Worm (Caenorhabditis elegans) whole organism, L1 larva: ENCODE results near the gene tcer-1.

Experiments
- C16A3.4 ChIP-seq: fragments of 150-350 bp; optimal IDR thresholded peaks from 2 replicates; lab custom pipeline; 2014; ENCODE audit warnings: missing biosample characterization, missing genetic modification characterization
- C34B4.2 ChIP-seq: sonication (generic microtip); optimal IDR thresholded peaks from 2 replicates; lab custom pipeline; 2017; ENCODE audit warnings: mild to moderate bottlenecking, missing genetic modification characterization, missing compliant biosample characterization
- F16B12.6 ChIP-seq: fragments of 150-350 bp; optimal IDR thresholded peaks from 2 replicates; lab custom pipeline; 2014; ENCODE audit warnings: missing biosample characterization, missing genetic modification characterization
- Y116A8C.19 ChIP-seq: sonication (generic microtip); optimal IDR thresholded peaks from 2 replicates; lab custom pipeline; 2016; ENCODE audit warnings: missing compliant biosample characterization, missing genetic modification characterization, borderline replicate concordance
- aha-1 ChIP-seq: fragments of 150-350 bp; optimal IDR thresholded peaks from 2 replicates; lab custom pipeline; 2014; ENCODE audit warnings: missing biosample characterization, missing genetic modification characterization
- blmp-1 ChIP-seq: fragments of 150-350 bp; optimal IDR thresholded peaks from 2 replicates; lab custom pipeline; 2014; ENCODE audit warnings: missing biosample characterization, missing genetic modification characterization
- ceh-88 ChIP-seq: fragments of 200-800 bp; sonication (Bioruptor generic); IDR thresholded peaks from 2 replicates; pipeline ENCODE4 v1.3.6; 2022; ENCODE audit warnings: missing genetic modification characterization, missing compliant biosample characterization
- dpl-1 ChIP-seq, 3 experiments: fragments of 150-350 bp in 2 of 3; sonication (generic microtip) in 1 of 3; optimal IDR thresholded peaks; 2 replicates each; lab custom pipeline; 2014 to 2017; ENCODE audit warnings: missing biosample characterization in 3 of 3, missing genetic modification characterization in 3 of 3, missing genetic modification reagents in 3 of 3
- dsc-1 ChIP-seq: sonication (generic microtip); optimal IDR thresholded peaks from 2 replicates; lab custom pipeline; 2016; ENCODE audit warnings: mild to moderate bottlenecking, missing genetic modification characterization, missing compliant biosample characterization
- efl-1 ChIP-seq, 4 experiments: fragments of 150-350 bp; optimal IDR thresholded peaks in 3 of 4; peaks in 1 of 4; 1 replicate in 1 of 4; 2 replicates in 3 of 4; lab custom pipeline; 2014; ENCODE audit warnings: missing biosample characterization in 2 of 4, missing genetic modification characterization in 2 of 4, missing genetic modification reagents in 2 of 4
- elt-2 ChIP-seq: sonication (generic microtip); optimal IDR thresholded peaks from 2 replicates; lab custom pipeline; 2016; ENCODE audit warnings: missing genetic modification characterization, mild to moderate bottlenecking, inconsistent platforms, missing compliant biosample characterization, missing genetic modification reagents
- elt-3 ChIP-seq, 6 experiments: fragments of 150-350 bp in 1 of 6; sonication (generic microtip); optimal IDR thresholded peaks; 2 replicates each; lab custom pipeline; 2017 to 2018; ENCODE audit warnings: missing biosample characterization in 6 of 6, missing genetic modification characterization in 6 of 6, inconsistent platforms in 1 of 6
- ets-5 ChIP-seq: fragments of 200-800 bp; sonication (Bioruptor generic); IDR thresholded peaks from 2 replicates; pipeline ENCODE4 v1.3.6; 2022; ENCODE audit warnings: missing genetic modification characterization, missing compliant biosample characterization
- fkh-4 ChIP-seq: sonication (generic microtip); optimal IDR thresholded peaks from 2 replicates; lab custom pipeline; 2016; ENCODE audit warnings: missing compliant biosample characterization, missing genetic modification characterization, borderline replicate concordance
- fos-1 ChIP-seq: fragments of 150-350 bp; optimal IDR thresholded peaks from 2 replicates; lab custom pipeline; 2014; ENCODE audit warnings: missing biosample characterization, missing genetic modification characterization
- grh-1 ChIP-seq: fragments of 200-800 bp; sonication (Bioruptor generic); IDR thresholded peaks from 2 replicates; pipeline ENCODE4 v1.3.6; 2022; ENCODE audit warnings: missing genetic modification reagents, missing genetic modification characterization, missing compliant biosample characterization
- lin-14 ChIP-seq: fragments of 200-800 bp; sonication (Bioruptor generic); optimal IDR thresholded peaks from 2 replicates; lab custom pipeline; 2018; ENCODE audit warnings: mild to moderate bottlenecking, missing genetic modification characterization, moderate library complexity, missing compliant biosample characterization
- lin-35 ChIP-seq, 2 experiments: fragments of 150-350 bp; optimal IDR thresholded peaks; 2 replicates each; lab custom pipeline; 2014; ENCODE audit warnings: missing biosample characterization in 2 of 2, missing genetic modification characterization in 2 of 2, missing genetic modification reagents in 2 of 2
- lir-3 ChIP-seq: sonication (generic microtip); optimal IDR thresholded peaks from 2 replicates; lab custom pipeline; 2016; ENCODE audit warnings: mild to moderate bottlenecking, missing genetic modification characterization, moderate library complexity, missing compliant biosample characterization; ENCODE audit not compliant: poor library complexity
- lsy-2 ChIP-seq, 2 experiments: fragments of 150-350 bp; optimal IDR thresholded peaks; 2 replicates each; lab custom pipeline; 2014; ENCODE audit warnings: missing biosample characterization in 2 of 2, missing genetic modification characterization in 2 of 2
- mdl-1 ChIP-seq, 2 experiments: fragments of 150-350 bp; optimal IDR thresholded peaks; 2 replicates each; lab custom pipeline; 2014 to 2017; ENCODE audit warnings: missing biosample characterization in 2 of 2, missing genetic modification characterization in 2 of 2, inconsistent platforms in 1 of 2
- mep-1 ChIP-seq: fragments of 150-350 bp; optimal IDR thresholded peaks from 2 replicates; lab custom pipeline; 2014; ENCODE audit warnings: missing biosample characterization, missing genetic modification characterization
- nhr-19 ChIP-seq: fragments of 200-800 bp; sonication (Bioruptor generic); conservative IDR thresholded peaks from 2 replicates; pipeline ENCODE4 v1.3.6; 2022; ENCODE audit warnings: missing genetic modification characterization, missing compliant biosample characterization
- nhr-20 ChIP-seq: sonication (generic microtip); optimal IDR thresholded peaks from 2 replicates; lab custom pipeline; 2016; ENCODE audit warnings: mild to moderate bottlenecking, missing genetic modification characterization, missing compliant biosample characterization
- nhr-28 ChIP-seq: fragments of 150-350 bp; optimal IDR thresholded peaks from 2 replicates; lab custom pipeline; 2014; ENCODE audit warnings: missing biosample characterization, missing genetic modification characterization
- nhr-47 ChIP-seq: sonication (generic microtip); optimal IDR thresholded peaks from 2 replicates; lab custom pipeline; 2016; ENCODE audit warnings: mild to moderate bottlenecking, missing genetic modification characterization, moderate library complexity, missing compliant biosample characterization
- nhr-71 ChIP-seq: sonication (generic microtip); optimal IDR thresholded peaks from 2 replicates; lab custom pipeline; 2016; ENCODE audit warnings: mild to moderate bottlenecking, missing genetic modification characterization, moderate library complexity, missing compliant biosample characterization
- nhr-84 ChIP-seq: sonication (generic microtip); optimal IDR thresholded peaks from 2 replicates; lab custom pipeline; 2017; ENCODE audit warnings: missing biosample characterization, missing genetic modification characterization
- nhr-85 ChIP-seq: sonication (generic microtip); peaks from one replicate; lab custom pipeline; 2016; ENCODE audit warnings: missing genetic modification characterization, inconsistent platforms, missing compliant biosample characterization
- nhr-90 ChIP-seq: sonication (generic microtip); optimal IDR thresholded peaks from 2 replicates; lab custom pipeline; 2016; ENCODE audit warnings: mild to moderate bottlenecking, missing genetic modification characterization, missing compliant biosample characterization; ENCODE audit not compliant: poor library complexity
- pag-3 ChIP-seq: sonication (generic microtip); optimal IDR thresholded peaks from 2 replicates; lab custom pipeline; 2017; ENCODE audit warnings: missing genetic modification characterization, mild to moderate bottlenecking, missing compliant biosample characterization, antibody characterized with exemption, borderline replicate concordance; ENCODE audit not compliant: insufficient read depth
- pax-3 ChIP-seq: fragments of 200-800 bp; sonication (Bioruptor generic); optimal IDR thresholded peaks from 2 replicates; lab custom pipeline; 2018; ENCODE audit warnings: mild to moderate bottlenecking, missing genetic modification characterization, moderate library complexity, missing compliant biosample characterization
- rnt-1 ChIP-seq: sonication (generic microtip); optimal IDR thresholded peaks from 2 replicates; lab custom pipeline; 2016; ENCODE audit warnings: mild to moderate bottlenecking, missing genetic modification characterization, moderate library complexity, missing compliant biosample characterization
- skn-1 ChIP-seq: fragments of 150-350 bp; optimal IDR thresholded peaks from 2 replicates; lab custom pipeline; 2014; ENCODE audit warnings: missing biosample characterization, missing genetic modification characterization
- snu-23 ChIP-seq: sonication (generic microtip); optimal IDR thresholded peaks from 2 replicates; lab custom pipeline; 2016; ENCODE audit warnings: missing genetic modification characterization, missing compliant biosample characterization
- tbx-2 ChIP-seq: sonication (generic microtip); optimal IDR thresholded peaks from 2 replicates; lab custom pipeline; 2016; ENCODE audit warnings: missing genetic modification characterization, missing compliant biosample characterization
- unc-98 ChIP-seq: fragments of 200-800 bp; sonication (Bioruptor generic); IDR thresholded peaks from 2 replicates; pipeline ENCODE4 v1.3.6; 2022; ENCODE audit warnings: missing genetic modification characterization, missing compliant biosample characterization
- zip-4 ChIP-seq: fragments of 200-800 bp; sonication (Bioruptor generic); optimal IDR thresholded peaks from 2 replicates; lab custom pipeline; 2018; ENCODE audit warnings: mild to moderate bottlenecking, missing genetic modification characterization, moderate library complexity, missing compliant biosample characterization
- ztf-4 ChIP-seq: fragments of 150-350 bp; optimal IDR thresholded peaks from 2 replicates; lab custom pipeline; 2014; ENCODE audit warnings: missing biosample characterization, missing genetic modification characterization

The tcer-1 gene

DNA sequence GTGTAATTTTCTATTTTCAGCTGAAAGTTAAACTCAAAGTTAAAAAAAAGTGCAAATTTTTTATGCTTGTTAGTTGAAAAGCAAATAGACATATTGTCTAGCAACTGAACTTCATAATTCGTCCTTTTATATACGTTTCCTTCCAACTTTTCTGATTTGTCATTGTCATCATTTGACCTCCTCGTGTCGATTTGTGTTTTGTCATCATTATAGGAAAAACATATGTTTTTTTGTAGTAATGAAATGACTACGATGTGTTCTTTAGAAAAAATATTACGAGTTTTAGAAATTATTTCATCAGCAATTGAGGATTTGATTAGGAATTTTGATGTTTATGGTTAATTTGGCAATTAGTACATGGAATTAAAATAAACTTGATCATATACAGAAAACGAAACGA lies 10.9 kb upstream of the tcer-1 start:
- TF ChIP-seq F16B12.6, result no peak
- no peak for TF ChIP-seq aha-1 (tag; lab: Kevin White, UChicago)
- TF ChIP-seq zip-4 (GFP tag; lab: Kevin White, UChicago), result no peak
- TF ChIP-seq nhr-28, result peak; percentile 3
- peak; percentile 92 for TF ChIP-seq skn-1

DNA sequence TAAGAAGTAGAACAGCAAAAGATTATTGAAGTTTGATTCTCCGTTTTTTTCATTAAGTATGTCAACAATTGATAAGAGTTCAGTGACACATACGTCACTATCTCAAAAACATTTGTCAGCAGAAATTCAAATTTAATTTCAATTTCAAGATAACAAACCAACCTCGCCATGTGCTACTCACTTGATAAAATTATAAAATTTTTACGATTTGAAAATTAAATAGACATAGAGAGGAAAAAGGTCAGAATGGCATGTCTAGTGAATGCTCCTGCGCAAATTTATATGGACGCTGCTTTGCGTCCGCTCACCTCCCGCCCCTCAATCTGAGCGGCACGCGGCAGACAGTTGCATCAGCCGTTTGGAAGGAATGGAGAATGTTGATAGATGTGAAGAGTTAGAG lies 10.3 kb upstream of the tcer-1 start:
- TF ChIP-seq elt-2 (tag; lab: Kevin White, UChicago), result peak; percentile 93
- TF ChIP-seq rnt-1 (tag; lab: Kevin White, UChicago), result peak; percentile 57
- peak; percentile 15 for TF ChIP-seq nhr-71 (tag; lab: Kevin White, UChicago)
- peak; percentile 19 for TF ChIP-seq nhr-20 (tag; lab: Kevin White, UChicago)
- TF ChIP-seq pax-3, result no peak
- TF ChIP-seq ceh-88 (GFP tag; lab: Robert Waterston, UW), result no peak
- peak; percentile 32 for TF ChIP-seq lin-14 (GFP tag; lab: Kevin White, UChicago)
- peak in 1 of 2 experiments; percentile 13 for TF ChIP-seq lin-35 (GFP tag; optimal IDR thresholded peaks at IDR 0.05; lab: Kevin White, UChicago)

DNA sequence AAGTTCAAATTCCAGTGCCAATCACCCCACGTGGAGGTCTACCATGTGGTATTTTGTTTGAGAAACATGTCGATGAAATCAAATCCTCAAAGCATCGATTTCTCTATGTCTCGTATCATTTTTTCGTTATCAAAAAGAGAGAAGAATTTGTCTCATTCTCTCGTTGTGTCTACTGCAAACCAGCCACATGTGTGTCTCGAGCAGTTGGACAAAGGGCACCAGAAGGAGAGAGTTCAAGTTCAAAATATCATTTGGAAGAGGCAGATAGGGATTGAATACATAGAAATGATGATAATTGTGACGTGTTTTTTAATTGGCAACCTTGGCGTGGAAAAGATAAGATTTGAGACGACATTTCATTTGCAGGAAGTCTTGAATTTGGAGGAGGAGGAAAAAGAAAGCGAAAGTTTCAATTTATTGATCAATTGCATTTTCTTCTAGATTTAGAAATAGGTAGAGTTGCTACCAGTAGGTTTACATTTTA lies 9.4 kb upstream of the tcer-1 start:
- TF ChIP-seq efl-1 (optimal IDR thresholded peaks at IDR 0.05; lab: Kevin White, UChicago) (peak in 1 of 2 experiments; percentile 28), efl-1 (GFP tag; optimal IDR thresholded peaks at IDR 0.05 in 1 of 2; lab: Kevin White, UChicago) (peak; percentile 7 to 87), lin-14 (GFP tag; lab: Kevin White, UChicago) (peak; percentile 88), aha-1 (tag; lab: Kevin White, UChicago) (no peak), snu-23 (GFP tag; lab: Kevin White, UChicago) (peak; percentile 69), nhr-20 (tag; lab: Kevin White, UChicago) (peak; percentile 87), mdl-1 (tag; optimal IDR thresholded peaks at IDR 0.05; lab: Kevin White, UChicago) (peak in 1 of 2 experiments; percentile 75), blmp-1 (tag; lab: Kevin White, UChicago) (peak; percentile 62), nhr-19 (GFP tag; lab: Robert Waterston, UW) (peak; percentile 48; the same call in 1 of the 2 replicates), nhr-71 (tag; lab: Kevin White, UChicago) (peak; percentile 91), tbx-2 (tag; lab: Kevin White, UChicago) (peak; percentile 70), grh-1 (GFP tag; lab: Robert Waterston, UW) (peak; percentile 46), fos-1 (tag; lab: Kevin White, UChicago) (peak; percentile 14), C34B4.2 (tag; lab: Kevin White, UChicago) (no peak), nhr-90 (tag; lab: Kevin White, UChicago) (peak; percentile 61), ztf-4 (peak; percentile 30), unc-98 (GFP tag; lab: Robert Waterston, UW) (no peak), nhr-84 (no peak), lir-3 (peak; percentile 37), ets-5 (GFP tag; lab: Robert Waterston, UW) (no peak), elt-2 (tag; lab: Kevin White, UChicago) (peak; percentile 83), pag-3 (tag; lab: Kevin White, UChicago) (peak; percentile 5), dpl-1 (GFP tag; optimal IDR thresholded peaks at IDR 0.05; lab: Kevin White, UChicago) (peak in 2 of 3 experiments; percentile 32 to 36), fkh-4 (tag; lab: Kevin White, UChicago) (no peak), elt-3 (tag; optimal IDR thresholded peaks at IDR 0.05; lab: Kevin White, UChicago) (peak in 3 of 6 experiments; percentile 53 to 79 (median 72)), dsc-1 (peak; percentile 45), nhr-85 (peak; percentile 94), skn-1 (peak; percentile 57), C16A3.4 (peak; percentile 18), Y116A8C.19 (tag; lab: Kevin White, UChicago) (no peak), mep-1 (tag; lab: Kevin White, UChicago) (peak; percentile 39), lin-35 (GFP tag; optimal IDR thresholded peaks at IDR 0.05; lab: Kevin White, UChicago) (peak in 1 of 2 experiments; percentile 59), rnt-1 (tag; lab: Kevin White, UChicago) (peak; percentile 64), nhr-47 (tag; lab: Kevin White, UChicago) (peak; percentile 18), lsy-2 (tag; optimal IDR thresholded peaks at IDR 0.05; lab: Kevin White, UChicago) (peak; percentile 6 to 54)
